Fruit fly (Drosophila melanogaster) whole organism, prepupa: Measurements from ENCODE around the gene Rbp9.

Experiments used
- Blimp-1 ChIP-seq: fragments of 200-800 bp; sonication (Bioruptor generic); optimal IDR thresholded peaks from 3 replicates; lab custom pipeline; 2017; ENCODE audit warnings: missing biosample characterization, missing genetic modification characterization, mild to moderate bottlenecking, moderate library complexity, missing genetic modification reagents
- CG10631 ChIP-seq: fragments of 200-800 bp; sonication (Bioruptor generic); optimal IDR thresholded peaks from 2 replicates; lab custom pipeline; 2016; ENCODE audit warnings: missing biosample characterization, missing genetic modification characterization
- CG10669 ChIP-seq: fragments of 200-800 bp; sonication (Bioruptor generic); optimal IDR thresholded peaks from 3 replicates; lab custom pipeline; 2018; ENCODE audit warnings: missing biosample characterization, mild to moderate bottlenecking, missing genetic modification characterization, moderate library complexity
- CG11762 ChIP-seq: fragments of 200-800 bp; sonication (Bioruptor generic); optimal IDR thresholded peaks from 3 replicates; lab custom pipeline; 2016; ENCODE audit warnings: missing biosample characterization, missing genetic modification characterization; ENCODE audit not compliant: insufficient read depth
- CG11902 ChIP-seq: fragments of 200-800 bp; sonication (Bioruptor generic); optimal IDR thresholded peaks from 3 replicates; lab custom pipeline; 2016; ENCODE audit warnings: missing biosample characterization, missing genetic modification characterization
- CG1621 ChIP-seq: fragments of 200-800 bp; sonication (Bioruptor generic); optimal IDR thresholded peaks from 3 replicates; lab custom pipeline; 2018; ENCODE audit warnings: missing biosample characterization, mild to moderate bottlenecking, missing genetic modification characterization
- CG3032 ChIP-seq: fragments of 200-800 bp; optimal IDR thresholded peaks from 2 replicates; lab custom pipeline; 2019; ENCODE audit warnings: missing biosample characterization, mild to moderate bottlenecking, missing genetic modification characterization, moderate library complexity
- CG31627 ChIP-seq: fragments of 200-800 bp; sonication (Bioruptor generic); optimal IDR thresholded peaks from 3 replicates; lab custom pipeline; 2016; ENCODE audit warnings: missing biosample characterization, missing genetic modification characterization
- CG32006 ChIP-seq: fragments of 200-800 bp; sonication (Bioruptor generic); optimal IDR thresholded peaks from 3 replicates; lab custom pipeline; 2017; ENCODE audit warnings: missing biosample characterization, mild to moderate bottlenecking, missing genetic modification characterization
- CG34406 ChIP-seq: fragments of 200-800 bp; sonication (Bioruptor generic); optimal IDR thresholded peaks from 3 replicates; lab custom pipeline; 2016; ENCODE audit warnings: missing biosample characterization, missing genetic modification characterization
- CG3919 ChIP-seq: fragments of 200-800 bp; sonication (Bioruptor generic); optimal IDR thresholded peaks from 3 replicates; lab custom pipeline; 2016; ENCODE audit warnings: missing biosample characterization, missing genetic modification characterization
- CG4318 ChIP-seq: fragments of 200-800 bp; sonication (Bioruptor generic); optimal IDR thresholded peaks from 3 replicates; lab custom pipeline; 2017; ENCODE audit warnings: missing biosample characterization, mild to moderate bottlenecking, missing genetic modification characterization
- CG6276 ChIP-seq: fragments of 200-800 bp; sonication (Bioruptor generic); optimal IDR thresholded peaks from 2 replicates; lab custom pipeline; 2017; ENCODE audit warnings: missing biosample characterization, mild to moderate bottlenecking, missing genetic modification characterization
- CG6808 ChIP-seq: fragments of 200-800 bp; sonication (Bioruptor generic); optimal IDR thresholded peaks from 3 replicates; lab custom pipeline; 2017; ENCODE audit warnings: missing biosample characterization, missing genetic modification characterization, mild to moderate bottlenecking, moderate library complexity, missing genetic modification reagents
- CG6854 ChIP-seq: fragments of 200-800 bp; sonication (Bioruptor generic); optimal IDR thresholded peaks from 2 replicates; lab custom pipeline; 2017; ENCODE audit warnings: missing biosample characterization, mild to moderate bottlenecking, missing genetic modification characterization
- CG8119 ChIP-seq: fragments of 200-800 bp; sonication (Bioruptor generic); IDR thresholded peaks from 3 replicates; pipeline ENCODE4 v1.3.6; 2022; ENCODE audit warnings: missing biosample characterization, missing genetic modification characterization
- CG8319 ChIP-seq: fragments of 200-800 bp; sonication (Bioruptor generic); optimal IDR thresholded peaks from 3 replicates; lab custom pipeline; 2016; ENCODE audit warnings: missing biosample characterization, missing genetic modification characterization
- CG9139 ChIP-seq: fragments of 200-800 bp; sonication (Bioruptor generic); optimal IDR thresholded peaks from 3 replicates; lab custom pipeline; 2017; ENCODE audit warnings: missing biosample characterization, mild to moderate bottlenecking, missing genetic modification characterization
- Eip78C ChIP-seq: fragments of 200-800 bp; sonication (Bioruptor generic); peaks from one replicate; lab custom pipeline; 2016; ENCODE audit warnings: missing biosample characterization, missing genetic modification characterization
- Eip93F ChIP-seq: fragments of 200-800 bp; sonication (Bioruptor generic); optimal IDR thresholded peaks from 2 replicates; lab custom pipeline; 2016; ENCODE audit warnings: missing biosample characterization, mild to moderate bottlenecking, missing genetic modification characterization
- Ets96B ChIP-seq: fragments of 200-800 bp; optimal IDR thresholded peaks from 2 replicates; lab custom pipeline; 2019; ENCODE audit warnings: missing biosample characterization, mild to moderate bottlenecking, missing genetic modification characterization, moderate library complexity
- Gug ChIP-seq: fragments of 200-800 bp; sonication (Bioruptor generic); IDR thresholded peaks from 2 replicates; pipeline ENCODE4 v1.3.6; 2022; ENCODE audit warnings: missing biosample characterization, missing genetic modification characterization
- Hr38 ChIP-seq: sonication (Bioruptor generic); optimal IDR thresholded peaks from 2 replicates; lab custom pipeline; 2016; ENCODE audit warnings: missing biosample characterization, missing genetic modification characterization
- Hr4 ChIP-seq: fragments of 200-800 bp; sonication (Bioruptor generic); optimal IDR thresholded peaks from 3 replicates; lab custom pipeline; 2016; ENCODE audit warnings: missing biosample characterization, missing genetic modification characterization
- Met ChIP-seq: fragments of 200-800 bp; sonication (Bioruptor generic); optimal IDR thresholded peaks from 3 replicates; lab custom pipeline; 2016; ENCODE audit warnings: missing biosample characterization, missing genetic modification characterization
- OdsH ChIP-seq: fragments of 200-800 bp; sonication (Bioruptor generic); optimal IDR thresholded peaks from 3 replicates; lab custom pipeline; 2016; ENCODE audit warnings: missing biosample characterization, missing genetic modification characterization
- Sox102F ChIP-seq: fragments of 200-800 bp; sonication (Bioruptor generic); optimal IDR thresholded peaks from 2 replicates; lab custom pipeline; 2016; ENCODE audit warnings: missing biosample characterization, mild to moderate bottlenecking, missing genetic modification characterization
- achi ChIP-seq: fragments of 200-800 bp; sonication (Bioruptor generic); optimal IDR thresholded peaks from 3 replicates; lab custom pipeline; 2016; ENCODE audit warnings: missing biosample characterization, missing genetic modification characterization
- cyc ChIP-seq: fragments of 200-800 bp; sonication (Bioruptor generic); optimal IDR thresholded peaks from 3 replicates; lab custom pipeline; 2016; ENCODE audit warnings: missing biosample characterization, missing genetic modification characterization
- esn ChIP-seq: fragments of 200-800 bp; sonication (Bioruptor generic); optimal IDR thresholded peaks from 2 replicates; lab custom pipeline; 2016; ENCODE audit warnings: missing biosample characterization, mild to moderate bottlenecking, missing genetic modification characterization, moderate library complexity
- fd59A ChIP-seq: fragments of 200-800 bp; sonication (Bioruptor generic); optimal IDR thresholded peaks from 2 replicates; lab custom pipeline; 2017; ENCODE audit warnings: missing biosample characterization, mild to moderate bottlenecking, missing genetic modification characterization, missing genetic modification reagents
- fkh ChIP-seq: fragments of 200-800 bp; sonication (Bioruptor generic); optimal IDR thresholded peaks from 3 replicates; lab custom pipeline; 2017; ENCODE audit warnings: missing biosample characterization, mild to moderate bottlenecking, missing genetic modification characterization, moderate library complexity
- pdm3 ChIP-seq: fragments of 200-800 bp; sonication (Bioruptor generic); optimal IDR thresholded peaks from 3 replicates; lab custom pipeline; 2016; ENCODE audit warnings: missing biosample characterization, missing genetic modification characterization
- salr ChIP-seq, 2 experiments: fragments of 200-800 bp; sonication (Bioruptor generic); optimal IDR thresholded peaks; 3 replicates each; lab custom pipeline; 2016 to 2018; ENCODE audit warnings: missing biosample characterization in 2 of 2, missing genetic modification characterization in 2 of 2, mild to moderate bottlenecking in 1 of 2
- spab ChIP-seq: fragments of 200-800 bp; sonication (Bioruptor generic); optimal IDR thresholded peaks from 2 replicates; lab custom pipeline; 2017; ENCODE audit warnings: missing biosample characterization, mild to moderate bottlenecking, missing genetic modification characterization, missing genetic modification reagents
- ss ChIP-seq, 2 experiments: fragments of 200-800 bp; sonication (Bioruptor generic); optimal IDR thresholded peaks; 2 replicates in 1 of 2; 3 replicates in 1 of 2; lab custom pipeline; 2017 to 2018; ENCODE audit warnings: mild to moderate bottlenecking in 2 of 2, missing biosample characterization in 2 of 2, missing genetic modification characterization in 2 of 2, moderate library complexity in 1 of 2
- svp ChIP-seq: fragments of 200-800 bp; sonication (Bioruptor generic); peaks from one replicate; lab custom pipeline; 2016; ENCODE audit warnings: missing biosample characterization, missing genetic modification characterization
- topi ChIP-seq: fragments of 200-800 bp; sonication (Bioruptor generic); optimal IDR thresholded peaks from 3 replicates; lab custom pipeline; 2016; ENCODE audit warnings: missing biosample characterization, missing genetic modification characterization
- vri ChIP-seq: fragments of 200-800 bp; sonication (Bioruptor generic); optimal IDR thresholded peaks from 3 replicates; lab custom pipeline; 2016; ENCODE audit warnings: missing biosample characterization, mild to moderate bottlenecking, missing genetic modification characterization

Gene Rbp9

dm6 chr2L:2944509-2944908 lies 10.1 kb upstream of the Rbp9 start (continued):
- TF ChIP-seq Sox102F (GFP tag; lab: Kevin White, UChicago) (peak; percentile 53), CG6808 (GFP tag; lab: Kevin White, UChicago) (peak; percentile 2), CG11762 (GFP tag; lab: Kevin White, UChicago) (peak; percentile 51), Hr4 (GFP tag; lab: Kevin White, UChicago) (peak; percentile 57), CG8319 (GFP tag; lab: Kevin White, UChicago) (no peak), CG4318 (peak; percentile 36), achi (GFP tag; lab: Kevin White, UChicago) (no peak), CG1621 (tag; lab: Kevin White, UChicago) (peak; percentile 12), CG6854 (GFP tag; lab: Kevin White, UChicago) (no peak), cyc (GFP tag; lab: Kevin White, UChicago) (peak; percentile 21), CG32006 (GFP tag; lab: Kevin White, UChicago) (peak; percentile 62), vri (GFP tag; lab: Kevin White, UChicago) (no peak), CG3032 (tag; lab: Kevin White, UChicago) (peak; percentile 18), salr (GFP tag; optimal IDR thresholded peaks at IDR 0.05; lab: Kevin White, UChicago) (no peak), CG8119 (peak; percentile 67; the same call in 2 of the 3 replicates), fd59A (GFP tag; lab: Kevin White, UChicago) (no peak), spab (GFP tag; lab: Kevin White, UChicago) (no peak), CG6276 (GFP tag; lab: Kevin White, UChicago) (peak; percentile 23), Met (GFP tag; lab: Kevin White, UChicago) (no peak), Blimp-1 (GFP tag; lab: Kevin White, UChicago) (no peak), CG10669 (peak; percentile 45), ss (GFP tag; optimal IDR thresholded peaks at IDR 0.05; lab: Kevin White, UChicago) (peak in 1 of 2 experiments; percentile 13), CG9139 (GFP tag; lab: Kevin White, UChicago) (no peak), CG3919 (GFP tag; lab: Kevin White, UChicago) (no peak), CG10631 (GFP tag; lab: Kevin White, UChicago) (peak; percentile 55), esn (GFP tag; lab: Kevin White, UChicago) (peak; percentile 64), topi (GFP tag; lab: Kevin White, UChicago) (peak; percentile 52), pdm3 (GFP tag; lab: Kevin White, UChicago) (peak; percentile 68), OdsH (GFP tag; lab: Kevin White, UChicago) (no peak), CG11902 (GFP tag; lab: Kevin White, UChicago) (no peak), Eip93F (GFP tag; lab: Kevin White, UChicago) (no peak), Eip78C (GFP tag; lab: Kevin White, UChicago) (peak; percentile 85), CG34406 (peak; percentile 48), Gug (no peak), Ets96B (tag; lab: Kevin White, UChicago) (peak; percentile 50)

DNA sequence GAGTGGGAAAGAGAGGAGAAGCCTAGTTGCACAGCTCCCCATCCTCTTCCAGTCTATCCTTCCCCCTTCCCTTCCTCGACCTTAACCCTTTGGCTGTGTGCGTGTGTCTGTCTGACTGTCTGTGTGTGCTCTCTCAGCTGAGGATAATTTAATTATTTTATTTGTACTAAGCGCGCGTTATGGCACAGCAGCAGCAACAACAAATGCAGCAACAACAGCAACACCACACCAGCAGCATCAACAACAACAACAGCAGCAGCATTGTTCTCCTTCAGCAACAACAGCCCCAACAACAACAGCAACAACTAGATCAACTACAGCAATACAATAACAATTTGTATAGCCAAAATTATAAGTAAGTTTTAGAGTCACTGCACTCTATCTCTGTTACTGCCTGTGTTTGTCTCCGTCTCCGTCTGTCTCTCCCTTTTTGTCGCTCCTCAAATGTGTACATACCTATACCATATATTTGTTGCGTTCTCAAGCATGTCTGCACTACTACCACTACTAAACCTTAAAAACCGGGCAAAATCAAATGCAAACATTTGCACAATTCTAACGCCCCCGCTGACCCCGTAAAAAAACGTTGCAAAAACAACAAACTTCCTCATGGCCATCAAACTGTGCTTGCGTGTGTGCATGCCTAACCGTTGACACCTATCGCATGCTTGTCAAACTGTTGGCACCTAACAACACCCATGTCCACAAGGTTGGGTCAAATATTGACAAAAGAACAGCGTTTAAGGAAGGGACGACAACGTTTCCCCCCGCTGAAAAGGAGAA lies 8.9 kb upstream of the Rbp9 start:
- TF ChIP-seq CG10631 (GFP tag; lab: Kevin White, UChicago), result no peak
- peak; percentile 74 for TF ChIP-seq svp
- no peak for TF ChIP-seq Hr38 (GFP tag; lab: Kevin White, UChicago)
- TF ChIP-seq CG3032 (tag; lab: Kevin White, UChicago), result no peak
- TF ChIP-seq fkh (GFP tag; lab: Kevin White, UChicago), result peak; percentile 52
- no peak for TF ChIP-seq CG8119
- no peak for TF ChIP-seq CG31627
- no peak for TF ChIP-seq Sox102F (GFP tag; lab: Kevin White, UChicago)
- TF ChIP-seq achi (GFP tag; lab: Kevin White, UChicago), result no peak
- TF ChIP-seq, all 60 proteins: peak for 2
